Fruit fly (Drosophila melanogaster) whole organism, prepupa: ENCODE measurements around the gene Mondo.

Source experiments
- CG10631 ChIP-seq: fragments of 200-800 bp; sonication (Bioruptor generic); optimal IDR thresholded peaks from 2 replicates; lab custom pipeline; 2016; ENCODE audit warnings: missing biosample characterization, missing genetic modification characterization
- CG11294 ChIP-seq: fragments of 200-800 bp; sonication (Bioruptor generic); IDR thresholded peaks from 2 replicates; pipeline ENCODE4 v1.3.6; 2022; ENCODE audit warnings: missing biosample characterization, missing genetic modification characterization
- CG11902 ChIP-seq: fragments of 200-800 bp; sonication (Bioruptor generic); optimal IDR thresholded peaks from 3 replicates; lab custom pipeline; 2016; ENCODE audit warnings: missing biosample characterization, missing genetic modification characterization
- CG15336 ChIP-seq: fragments of 200-800 bp; sonication (Bioruptor generic); IDR thresholded peaks from 2 replicates; pipeline ENCODE4 v1.3.6; 2022; ENCODE audit warnings: missing biosample characterization, missing genetic modification characterization
- CG16779 ChIP-seq: fragments of 200-800 bp; sonication (Bioruptor generic); optimal IDR thresholded peaks from 3 replicates; lab custom pipeline; 2017; ENCODE audit warnings: missing biosample characterization, mild to moderate bottlenecking, missing genetic modification characterization
- CG3032 ChIP-seq: fragments of 200-800 bp; optimal IDR thresholded peaks from 2 replicates; lab custom pipeline; 2019; ENCODE audit warnings: missing biosample characterization, mild to moderate bottlenecking, missing genetic modification characterization, moderate library complexity
- CG34406 ChIP-seq: fragments of 200-800 bp; sonication (Bioruptor generic); optimal IDR thresholded peaks from 3 replicates; lab custom pipeline; 2016; ENCODE audit warnings: missing biosample characterization, missing genetic modification characterization
- CG8119 ChIP-seq: fragments of 200-800 bp; sonication (Bioruptor generic); IDR thresholded peaks from 3 replicates; pipeline ENCODE4 v1.3.6; 2022; ENCODE audit warnings: missing biosample characterization, missing genetic modification characterization
- CG8632 ChIP-seq: fragments of 200-800 bp; sonication (Bioruptor generic); optimal IDR thresholded peaks from 3 replicates; lab custom pipeline; 2016; ENCODE audit warnings: missing biosample characterization, missing genetic modification characterization
- CG9139 ChIP-seq: fragments of 200-800 bp; sonication (Bioruptor generic); optimal IDR thresholded peaks from 3 replicates; lab custom pipeline; 2017; ENCODE audit warnings: missing biosample characterization, mild to moderate bottlenecking, missing genetic modification characterization
- Eip78C ChIP-seq: fragments of 200-800 bp; sonication (Bioruptor generic); peaks from one replicate; lab custom pipeline; 2016; ENCODE audit warnings: missing biosample characterization, missing genetic modification characterization
- Ets21C ChIP-seq: fragments of 200-800 bp; sonication (Bioruptor generic); optimal IDR thresholded peaks from 3 replicates; lab custom pipeline; 2016; ENCODE audit warnings: missing biosample characterization, missing genetic modification characterization
- Ets96B ChIP-seq: fragments of 200-800 bp; optimal IDR thresholded peaks from 2 replicates; lab custom pipeline; 2019; ENCODE audit warnings: missing biosample characterization, mild to moderate bottlenecking, missing genetic modification characterization, moderate library complexity
- Gug ChIP-seq: fragments of 200-800 bp; sonication (Bioruptor generic); IDR thresholded peaks from 2 replicates; pipeline ENCODE4 v1.3.6; 2022; ENCODE audit warnings: missing biosample characterization, missing genetic modification characterization
- Hr38 ChIP-seq: sonication (Bioruptor generic); optimal IDR thresholded peaks from 2 replicates; lab custom pipeline; 2016; ENCODE audit warnings: missing biosample characterization, missing genetic modification characterization
- Hr39 ChIP-seq: fragments of 200-800 bp; sonication (Bioruptor generic); optimal IDR thresholded peaks from 2 replicates; lab custom pipeline; 2016; ENCODE audit warnings: missing biosample characterization, missing genetic modification characterization
- Hr4 ChIP-seq: fragments of 200-800 bp; sonication (Bioruptor generic); optimal IDR thresholded peaks from 3 replicates; lab custom pipeline; 2016; ENCODE audit warnings: missing biosample characterization, missing genetic modification characterization
- Lpt ChIP-seq: fragments of 200-800 bp; sonication (Bioruptor generic); optimal IDR thresholded peaks from 3 replicates; lab custom pipeline; 2016; ENCODE audit warnings: missing biosample characterization, missing genetic modification characterization
- Met ChIP-seq: fragments of 200-800 bp; sonication (Bioruptor generic); optimal IDR thresholded peaks from 3 replicates; lab custom pipeline; 2016; ENCODE audit warnings: missing biosample characterization, missing genetic modification characterization
- OdsH ChIP-seq: fragments of 200-800 bp; sonication (Bioruptor generic); optimal IDR thresholded peaks from 3 replicates; lab custom pipeline; 2016; ENCODE audit warnings: missing biosample characterization, missing genetic modification characterization
- Smox ChIP-seq: fragments of 200-800 bp; sonication (Bioruptor generic); optimal IDR thresholded peaks from 3 replicates; lab custom pipeline; 2016; ENCODE audit warnings: missing biosample characterization, missing genetic modification characterization
- Sox102F ChIP-seq: fragments of 200-800 bp; sonication (Bioruptor generic); optimal IDR thresholded peaks from 2 replicates; lab custom pipeline; 2016; ENCODE audit warnings: missing biosample characterization, mild to moderate bottlenecking, missing genetic modification characterization
- Sox15 ChIP-seq: fragments of 200-800 bp; sonication (Bioruptor generic); optimal IDR thresholded peaks from 3 replicates; lab custom pipeline; 2016; ENCODE audit warnings: missing biosample characterization, missing genetic modification characterization
- cyc ChIP-seq: fragments of 200-800 bp; sonication (Bioruptor generic); optimal IDR thresholded peaks from 3 replicates; lab custom pipeline; 2016; ENCODE audit warnings: missing biosample characterization, missing genetic modification characterization
- dsx ChIP-seq: fragments of 200-800 bp; optimal IDR thresholded peaks from 3 replicates; lab custom pipeline; 2019; ENCODE audit warnings: missing biosample characterization, mild to moderate bottlenecking, missing genetic modification characterization, moderate library complexity; ENCODE audit not compliant: poor library complexity, severe bottlenecking
- esn ChIP-seq: fragments of 200-800 bp; sonication (Bioruptor generic); optimal IDR thresholded peaks from 2 replicates; lab custom pipeline; 2016; ENCODE audit warnings: missing biosample characterization, mild to moderate bottlenecking, missing genetic modification characterization, moderate library complexity
- fd59A ChIP-seq: fragments of 200-800 bp; sonication (Bioruptor generic); optimal IDR thresholded peaks from 2 replicates; lab custom pipeline; 2017; ENCODE audit warnings: missing biosample characterization, mild to moderate bottlenecking, missing genetic modification characterization, missing genetic modification reagents
- fd85E ChIP-seq: fragments of 200-800 bp; sonication (Bioruptor generic); optimal IDR thresholded peaks from 3 replicates; lab custom pipeline; 2016; ENCODE audit warnings: missing biosample characterization, missing genetic modification characterization
- fkh ChIP-seq: fragments of 200-800 bp; sonication (Bioruptor generic); optimal IDR thresholded peaks from 3 replicates; lab custom pipeline; 2017; ENCODE audit warnings: missing biosample characterization, mild to moderate bottlenecking, missing genetic modification characterization, moderate library complexity
- lz ChIP-seq: fragments of 200-800 bp; sonication (Bioruptor generic); optimal IDR thresholded peaks from 3 replicates; lab custom pipeline; 2016; ENCODE audit warnings: missing biosample characterization, missing genetic modification characterization
- pdm3 ChIP-seq: fragments of 200-800 bp; sonication (Bioruptor generic); optimal IDR thresholded peaks from 3 replicates; lab custom pipeline; 2016; ENCODE audit warnings: missing biosample characterization, missing genetic modification characterization
- salr ChIP-seq, 2 experiments: fragments of 200-800 bp; sonication (Bioruptor generic); optimal IDR thresholded peaks; 3 replicates each; lab custom pipeline; 2016 to 2018; ENCODE audit warnings: missing biosample characterization in 2 of 2, missing genetic modification characterization in 2 of 2, mild to moderate bottlenecking in 1 of 2
- ss ChIP-seq, 2 experiments: fragments of 200-800 bp; sonication (Bioruptor generic); optimal IDR thresholded peaks; 2 replicates in 1 of 2; 3 replicates in 1 of 2; lab custom pipeline; 2017 to 2018; ENCODE audit warnings: mild to moderate bottlenecking in 2 of 2, missing biosample characterization in 2 of 2, missing genetic modification characterization in 2 of 2, moderate library complexity in 1 of 2
- svp ChIP-seq: fragments of 200-800 bp; sonication (Bioruptor generic); peaks from one replicate; lab custom pipeline; 2016; ENCODE audit warnings: missing biosample characterization, missing genetic modification characterization
- topi ChIP-seq: fragments of 200-800 bp; sonication (Bioruptor generic); optimal IDR thresholded peaks from 3 replicates; lab custom pipeline; 2016; ENCODE audit warnings: missing biosample characterization, missing genetic modification characterization

Gene Mondo

dm6 chr2L:21309754-21310426 is at the start of gene Mondo:
Mondo (minus strand) TSS chr2L:21310050.
- TF ChIP-seq CG15336 (GFP tag; lab: Robert Waterston, UW) (peak; percentile 48), Hr39 (GFP tag; lab: Kevin White, UChicago) (peak; percentile 4), CG10631 (peak; percentile 59), CG16779 (no peak), esn (GFP tag; lab: Kevin White, UChicago) (peak; percentile 24), CG8119 (GFP tag; lab: Robert Waterston, UW) (peak; percentile 60), dsx (GFP tag; lab: Kevin White, UChicago) (no peak), CG3032 (tag; lab: Kevin White, UChicago) (peak; percentile 42), Ets96B (tag; lab: Kevin White, UChicago) (peak; percentile 16), CG34406 (GFP tag; lab: Kevin White, UChicago) (peak; percentile 27), OdsH (GFP tag; lab: Kevin White, UChicago) (peak; percentile 37), CG11294 (GFP tag; lab: Robert Waterston, UW) (peak; percentile 46; the same call in 1 of the 2 replicates), fd59A (no peak), Hr4 (peak; percentile 25), CG9139 (no peak), svp (GFP tag; lab: Kevin White, UChicago) (peak; percentile 95), Gug (GFP tag; lab: Robert Waterston, UW) (peak; percentile 41)

dm6 chr2L:21344203-21344753 is 34.4 kb upstream of the Mondo start, which contains the start of gene Tsp39D:
Tsp39D (plus strand) TSS chr2L:21344607.
- no peak for TF ChIP-seq CG3032 (tag; lab: Kevin White, UChicago)
- TF ChIP-seq lz (GFP tag; lab: Kevin White, UChicago), result peak; percentile 27
- TF ChIP-seq cyc (GFP tag; lab: Kevin White, UChicago), result peak; percentile 14
- TF ChIP-seq fd59A, result no peak
- peak; percentile 82 for TF ChIP-seq Eip78C (GFP tag; lab: Kevin White, UChicago)
- peak; percentile 10 for TF ChIP-seq Smox
- no peak for TF ChIP-seq CG11902
- no peak for TF ChIP-seq pdm3 (GFP tag; lab: Kevin White, UChicago)
- TF ChIP-seq esn (GFP tag; lab: Kevin White, UChicago), result peak; percentile 2
- TF ChIP-seq topi (GFP tag; lab: Kevin White, UChicago), result peak; percentile 29
- no peak for TF ChIP-seq fkh (GFP tag; lab: Kevin White, UChicago)
- peak; percentile 22 for TF ChIP-seq Ets21C
- no peak for TF ChIP-seq CG16779
- no peak for TF ChIP-seq Hr39 (GFP tag; lab: Kevin White, UChicago)
- TF ChIP-seq CG10631, result peak; percentile 17
- TF ChIP-seq Hr38 (GFP tag; lab: Kevin White, UChicago), result no peak

- no peak for TF ChIP-seq cyc (GFP tag; lab: Kevin White, UChicago)
- TF ChIP-seq Sox102F, result no peak
- TF ChIP-seq Smox, result no peak
- TF ChIP-seq CG11294 (GFP tag; lab: Robert Waterston, UW), result no peak
- TF ChIP-seq ss (GFP tag; optimal IDR thresholded peaks at IDR 0.05; lab: Kevin White, UChicago), result no peak
- TF ChIP-seq Sox15 (GFP tag; lab: Kevin White, UChicago), result no peak
- TF ChIP-seq Met (GFP tag; lab: Kevin White, UChicago), result no peak
- no peak for TF ChIP-seq svp (GFP tag; lab: Kevin White, UChicago)
- no peak for TF ChIP-seq Lpt (GFP tag; lab: Kevin White, UChicago)
- no peak for TF ChIP-seq salr (GFP tag; optimal IDR thresholded peaks at IDR 0.05; lab: Kevin White, UChicago)
- no peak for TF ChIP-seq fd85E
- no peak for TF ChIP-seq fkh (GFP tag; lab: Kevin White, UChicago)
Measured at dm6 chr2L:21341706-21342105, 31.9 kb upstream of the Mondo start.

- TF ChIP-seq fkh (GFP tag; lab: Kevin White, UChicago) (no peak), CG8632 (no peak)
Measured at dm6 chr2L:21331502-21331901, 21.7 kb upstream of the Mondo start, which contains the start of gene dimm. dimm (plus strand) TSS chr2L:21331756.
